Worm (Caenorhabditis elegans) whole organism, young adult: ENCODE data around the gene sel-10.

Source experiments
- ama-1 ChIP-seq, 3 experiments: fragments of 150-350 bp in 1 of 3; sonication (generic microtip) in 2 of 3; optimal IDR thresholded peaks; 2 replicates each; lab custom pipeline; 2014 to 2018; ENCODE audit warnings: missing biosample characterization in 2 of 3, missing genetic modification characterization in 2 of 3, missing genetic modification reagents in 2 of 3
- nfya-1 ChIP-seq: sonication (generic microtip); optimal IDR thresholded peaks from 2 replicates; lab custom pipeline; 2017; ENCODE audit warnings: antibody characterized with exemption, missing compliant biosample characterization, missing genetic modification characterization, borderline replicate concordance; ENCODE audit not compliant: insufficient read depth
- nfya-2 ChIP-seq: fragments of 200-800 bp; sonication (Bioruptor generic); IDR thresholded peaks from 2 replicates; pipeline ENCODE4 v1.3.6; 2022; ENCODE audit warnings: missing genetic modification reagents, missing genetic modification characterization, missing compliant biosample characterization

DNA sequence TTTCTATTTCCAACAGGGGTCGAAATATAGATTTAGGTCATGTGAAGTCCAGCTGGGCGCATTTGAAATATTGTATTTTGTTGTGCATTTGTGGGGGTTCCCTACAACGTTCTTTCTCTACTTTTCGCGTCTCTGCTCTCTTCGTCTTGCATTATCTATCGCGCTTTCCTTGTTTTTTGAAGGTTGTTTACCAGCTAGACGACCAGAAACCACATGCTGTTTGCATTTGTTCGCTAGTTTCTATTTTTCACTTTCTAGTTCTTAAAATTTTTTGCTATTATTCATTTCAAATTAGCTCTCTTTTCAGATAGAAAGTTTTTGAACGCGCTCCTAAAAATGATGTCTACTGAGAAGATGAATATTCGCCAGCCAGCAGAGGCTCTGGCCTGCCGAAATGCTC, 20.3 kb downstream of the sel-10 start, which contains the start of gene F55B12.10:
- no peak for TF ChIP-seq ama-1 (optimal IDR thresholded peaks at IDR 0.05; lab: Kevin White, UChicago)
- no peak for TF ChIP-seq ama-1 (GFP tag; optimal IDR thresholded peaks at IDR 0.05; lab: Kevin White, UChicago)
- TF ChIP-seq nfya-2 (GFP tag; lab: Robert Waterston, UW) = no peak
- no peak for TF ChIP-seq nfya-1 (tag; lab: Kevin White, UChicago)
